Fruit fly (Drosophila melanogaster) whole organism, embryonic: ENCODE measurements around the gene GABA-B-R2.

Source experiments
- Ada2b ChIP-seq: fragments of 200-800 bp; sonication (Bioruptor generic); IDR thresholded peaks from 2 replicates; pipeline ENCODE4 v1.3.6; 2022; ENCODE audit warnings: missing biosample characterization, missing genetic modification characterization
- Blimp-1 ChIP-seq: fragments of 200-800 bp; sonication (Bioruptor generic); optimal IDR thresholded peaks from 3 replicates; lab custom pipeline; 2018; ENCODE audit warnings: missing biosample characterization, missing genetic modification characterization, mild to moderate bottlenecking, moderate library complexity, missing genetic modification reagents
- CG10979 ChIP-seq: fragments of 200-800 bp; sonication (Bioruptor generic); optimal IDR thresholded peaks from 2 replicates; lab custom pipeline; 2018; ENCODE audit warnings: missing biosample characterization, mild to moderate bottlenecking, missing genetic modification characterization, moderate library complexity
- CG11456 ChIP-seq: fragments of 200-800 bp; sonication (Bioruptor generic); IDR thresholded peaks from 3 replicates; pipeline ENCODE4 v1.3.6; 2022; ENCODE audit warnings: missing biosample characterization, missing genetic modification characterization
- CG13287 ChIP-seq: fragments of 200-800 bp; sonication (Bioruptor generic); IDR thresholded peaks from 2 replicates; pipeline ENCODE4 v1.3.6; 2022; ENCODE audit warnings: missing biosample characterization, missing genetic modification characterization; ENCODE audit not compliant: partially characterized antibody
- CG14441 ChIP-seq: fragments of 200-800 bp; sonication (Bioruptor generic); IDR thresholded peaks from 2 replicates; pipeline ENCODE4 v1.3.6; 2022; ENCODE audit warnings: missing biosample characterization, missing genetic modification characterization
- CG1529 ChIP-seq: fragments of 200-800 bp; sonication (Bioruptor generic); optimal IDR thresholded peaks from 3 replicates; lab custom pipeline; 2018; ENCODE audit warnings: missing biosample characterization, missing genetic modification characterization
- CG17359 ChIP-seq: fragments of 200-800 bp; sonication (Bioruptor generic); optimal IDR thresholded peaks from 3 replicates; lab custom pipeline; 2018; ENCODE audit warnings: missing biosample characterization, mild to moderate bottlenecking, missing genetic modification characterization, moderate library complexity
- CG17568 ChIP-seq: fragments of 200-800 bp; sonication (Bioruptor generic); optimal IDR thresholded peaks from 2 replicates; lab custom pipeline; 2018; ENCODE audit warnings: missing biosample characterization, mild to moderate bottlenecking, missing genetic modification characterization, moderate library complexity
- CG17829 ChIP-seq: fragments of 200-800 bp; optimal IDR thresholded peaks from 2 replicates; lab custom pipeline; 2019; ENCODE audit warnings: missing biosample characterization, mild to moderate bottlenecking, missing genetic modification characterization, moderate library complexity
- CG18599 ChIP-seq: fragments of 200-800 bp; sonication (Bioruptor generic); optimal IDR thresholded peaks from 3 replicates; lab custom pipeline; 2017; ENCODE audit warnings: missing biosample characterization, missing genetic modification characterization, mild to moderate bottlenecking, moderate library complexity, missing genetic modification reagents
- CG30020 ChIP-seq: fragments of 200-800 bp; optimal IDR thresholded peaks from 2 replicates; lab custom pipeline; 2019; ENCODE audit warnings: missing biosample characterization, mild to moderate bottlenecking, missing genetic modification characterization, moderate library complexity
- CG31441 ChIP-seq: fragments of 200-800 bp; sonication (Bioruptor generic); IDR thresholded peaks from 2 replicates; pipeline ENCODE4 v1.3.6; 2022; ENCODE audit warnings: missing biosample characterization, missing genetic modification characterization
- CG4854 ChIP-seq: fragments of 200-800 bp; sonication (Bioruptor generic); optimal IDR thresholded peaks from 2 replicates; lab custom pipeline; 2016; ENCODE audit warnings: missing biosample characterization, missing genetic modification characterization, inconsistent platforms
- CG6854 ChIP-seq: fragments of 200-800 bp; sonication (Bioruptor generic); optimal IDR thresholded peaks from 3 replicates; lab custom pipeline; 2017; ENCODE audit warnings: missing biosample characterization, mild to moderate bottlenecking, missing genetic modification characterization
- CG9727 ChIP-seq: fragments of 200-800 bp; sonication (Bioruptor generic); optimal IDR thresholded peaks from 3 replicates; lab custom pipeline; 2017; ENCODE audit warnings: missing biosample characterization, mild to moderate bottlenecking, missing genetic modification characterization
- CTCF ChIP-seq: fragments of 200-800 bp; sonication (Bioruptor generic); optimal IDR thresholded peaks from 2 replicates; lab custom pipeline; 2017; ENCODE audit warnings: missing biosample characterization, mild to moderate bottlenecking, missing genetic modification characterization, moderate library complexity
- D19B ChIP-seq: fragments of 200-800 bp; sonication (Bioruptor generic); optimal IDR thresholded peaks from 2 replicates; lab custom pipeline; 2017; ENCODE audit warnings: missing biosample characterization, mild to moderate bottlenecking, missing genetic modification characterization
- Dfd ChIP-seq, 2 experiments: fragments of >200 bp; optimal IDR thresholded peaks; 2 replicates each; lab custom pipeline; 2017; ENCODE audit warnings: missing biosample characterization in 2 of 2, missing genetic modification characterization in 2 of 2
- Dp ChIP-seq: fragments of 200-800 bp; sonication (Bioruptor generic); optimal IDR thresholded peaks from 2 replicates; lab custom pipeline; 2018; ENCODE audit warnings: missing biosample characterization, mild to moderate bottlenecking, missing genetic modification characterization, moderate library complexity
- E2f2 ChIP-seq: fragments of 200-800 bp; sonication (Bioruptor generic); IDR thresholded peaks from 2 replicates; pipeline ENCODE4 v1.3.6; 2022; ENCODE audit warnings: missing biosample characterization, missing genetic modification characterization
- Eip74EF ChIP-seq, 2 experiments: fragments of 200-800 bp in 1 of 2; fragments of >200 bp in 1 of 2; sonication (Bioruptor generic) in 1 of 2; optimal IDR thresholded peaks; 2 replicates each; lab custom pipeline; 2017 to 2019; ENCODE audit warnings: missing biosample characterization in 2 of 2, missing genetic modification characterization in 2 of 2, mild to moderate bottlenecking in 1 of 2, moderate library complexity in 1 of 2
- Fer1 ChIP-seq: fragments of 200-800 bp; sonication (Bioruptor generic); optimal IDR thresholded peaks from 2 replicates; lab custom pipeline; 2017; ENCODE audit warnings: missing biosample characterization, mild to moderate bottlenecking, missing genetic modification characterization
- Hand ChIP-seq: fragments of 200-800 bp; sonication (Bioruptor generic); optimal IDR thresholded peaks from 2 replicates; lab custom pipeline; 2017; ENCODE audit warnings: mild to moderate bottlenecking, missing biosample characterization, missing genetic modification reagents, missing genetic modification characterization
- Lhr ChIP-seq: fragments of 200-800 bp; sonication (Bioruptor generic); optimal IDR thresholded peaks from 3 replicates; lab custom pipeline; 2017; ENCODE audit warnings: mild to moderate bottlenecking, missing biosample characterization, missing genetic modification reagents, missing genetic modification characterization
- Mad ChIP-seq: fragments of 200-800 bp; sonication (Bioruptor generic); optimal IDR thresholded peaks from 2 replicates; lab custom pipeline; 2016; ENCODE audit warnings: missing biosample characterization, missing genetic modification characterization
- Nf-YA ChIP-seq: fragments of 200-800 bp; sonication (Bioruptor generic); IDR thresholded peaks from 2 replicates; pipeline ENCODE4 v1.3.6; 2022; ENCODE audit warnings: missing biosample characterization, missing genetic modification characterization
- Ptx1 ChIP-seq: fragments of 200-800 bp; sonication (Bioruptor generic); IDR thresholded peaks from 2 replicates; pipeline ENCODE4 v1.3.6; 2022; ENCODE audit warnings: missing biosample characterization, missing genetic modification characterization
- Sox102F ChIP-seq: fragments of 200-800 bp; sonication (Bioruptor generic); optimal IDR thresholded peaks from 2 replicates; lab custom pipeline; 2018; ENCODE audit warnings: missing biosample characterization, mild to moderate bottlenecking, missing genetic modification characterization, moderate library complexity
- ash1 ChIP-seq: fragments of 200-800 bp; sonication (Bioruptor generic); optimal IDR thresholded peaks from 2 replicates; lab custom pipeline; 2018; ENCODE audit warnings: missing biosample characterization, mild to moderate bottlenecking, missing genetic modification characterization
- bbx ChIP-seq: fragments of 200-800 bp; sonication (Bioruptor generic); IDR thresholded peaks from 2 replicates; pipeline ENCODE4 v1.3.6; 2022; ENCODE audit warnings: missing biosample characterization, missing genetic modification characterization; ENCODE audit not compliant: partially characterized antibody
- bigmax ChIP-seq: fragments of 200-800 bp; sonication (Bioruptor generic); optimal IDR thresholded peaks from 2 replicates; lab custom pipeline; 2018; ENCODE audit warnings: missing biosample characterization, mild to moderate bottlenecking, missing genetic modification characterization
- ci ChIP-seq: fragments of 200-800 bp; sonication (Bioruptor generic); IDR thresholded peaks from 3 replicates; pipeline ENCODE4 v1.3.6; 2022; ENCODE audit warnings: missing biosample characterization, missing genetic modification characterization
- fu2 ChIP-seq: fragments of 200-800 bp; sonication (Bioruptor generic); optimal IDR thresholded peaks from 2 replicates; lab custom pipeline; 2016; ENCODE audit warnings: missing biosample characterization, missing genetic modification characterization
- gcm2 ChIP-seq: fragments of 200-800 bp; sonication (Bioruptor generic); optimal IDR thresholded peaks from 2 replicates; lab custom pipeline; 2016; ENCODE audit warnings: missing biosample characterization, missing genetic modification characterization
- hbn ChIP-seq: fragments of 200-800 bp; sonication (Bioruptor generic); IDR thresholded peaks from 2 replicates; pipeline ENCODE4 v1.3.6; 2022; ENCODE audit warnings: missing biosample characterization, missing genetic modification characterization; ENCODE audit not compliant: partially characterized antibody
- her ChIP-seq: fragments of 200-800 bp; sonication (Bioruptor generic); optimal IDR thresholded peaks from 2 replicates; lab custom pipeline; 2016; ENCODE audit warnings: missing biosample characterization, missing genetic modification characterization
- hkb ChIP-seq, 2 experiments: fragments of 200-800 bp in 1 of 2; fragments of >200 bp in 1 of 2; sonication (Bioruptor generic) in 1 of 2; IDR thresholded peaks in 1 of 2; optimal IDR thresholded peaks in 1 of 2; 2 replicates each; pipeline versions ENCODE4 v1.3.6 to Lab custom; 2017 to 2022; ENCODE audit warnings: missing biosample characterization in 1 of 2, missing genetic modification characterization in 1 of 2
- ind ChIP-seq: fragments of 200-800 bp; sonication (Bioruptor generic); optimal IDR thresholded peaks from 3 replicates; lab custom pipeline; 2016; ENCODE audit warnings: missing biosample characterization, missing genetic modification characterization
- inv ChIP-seq: fragments of 200-800 bp; sonication (Bioruptor generic); IDR thresholded peaks from 2 replicates; pipeline ENCODE4 v1.3.6; 2022; ENCODE audit warnings: missing biosample characterization, missing genetic modification characterization; ENCODE audit not compliant: partially characterized antibody
- mirr ChIP-seq: fragments of 200-800 bp; sonication (Bioruptor generic); optimal IDR thresholded peaks from 3 replicates; lab custom pipeline; 2018; ENCODE audit warnings: missing biosample characterization, mild to moderate bottlenecking, missing genetic modification characterization
- otp ChIP-seq: fragments of 200-800 bp; sonication (Bioruptor generic); IDR thresholded peaks from 3 replicates; pipeline ENCODE4, ENCODE4 v1.3.6; 2022; ENCODE audit warnings: missing biosample characterization, missing genetic modification characterization
- pfk ChIP-seq: fragments of 200-800 bp; sonication (Bioruptor generic); optimal IDR thresholded peaks from 2 replicates; lab custom pipeline; 2018; ENCODE audit warnings: missing biosample characterization, mild to moderate bottlenecking, missing genetic modification characterization, moderate library complexity
- pnt ChIP-seq: fragments of 200-800 bp; sonication (Bioruptor generic); optimal IDR thresholded peaks from 3 replicates; lab custom pipeline; 2016; ENCODE audit warnings: missing biosample characterization, missing genetic modification characterization
- prd ChIP-seq, 3 experiments: fragments of >200 bp in 2 of 3; fragments of 200-800 bp in 1 of 3; sonication (Bioruptor generic) in 1 of 3; optimal IDR thresholded peaks in 2 of 3; IDR thresholded peaks in 1 of 3; 2 replicates in 2 of 3; 3 replicates in 1 of 3; pipeline versions ENCODE4 v1.3.6 to Lab custom; 2017 to 2022; ENCODE audit warnings: missing biosample characterization in 1 of 3, missing genetic modification characterization in 1 of 3
- pros ChIP-seq: fragments of 200-800 bp; sonication (Bioruptor generic); optimal IDR thresholded peaks from 3 replicates; lab custom pipeline; 2019; ENCODE audit warnings: missing biosample characterization, mild to moderate bottlenecking, missing genetic modification characterization, moderate library complexity
- sens ChIP-seq: fragments of 200-800 bp; sonication (Bioruptor generic); peaks from one replicate; lab custom pipeline; 2016; ENCODE audit warnings: missing biosample characterization, missing genetic modification characterization
- sr ChIP-seq: fragments of 200-800 bp; sonication (Bioruptor generic); IDR thresholded peaks from 3 replicates; pipeline ENCODE4 v1.3.6; 2022; ENCODE audit warnings: missing biosample characterization, missing genetic modification characterization
- sug ChIP-seq: fragments of 200-800 bp; optimal IDR thresholded peaks from 2 replicates; lab custom pipeline; 2019; ENCODE audit warnings: missing biosample characterization, mild to moderate bottlenecking, missing genetic modification characterization, moderate library complexity
- wor ChIP-seq: fragments of 200-800 bp; sonication (Bioruptor generic); IDR thresholded peaks from 2 replicates; pipeline ENCODE4 v1.3.6; 2022; ENCODE audit warnings: missing biosample characterization, missing genetic modification characterization

Gene GABA-B-R2

dm6 chr3R:21732901-21733300, 42.7 kb downstream of the GABA-B-R2 start (continued):
- TF ChIP-seq Nf-YA (GFP tag; lab: Robert Waterston, UW) (no peak), Blimp-1 (GFP tag; lab: Kevin White, UChicago) (peak; percentile 62), bigmax (no peak), CG31441 (0 out of 2 replicates have a peak, but pooled peaks have one; percentile 17), Dfd (GFP tag; optimal IDR thresholded peaks at IDR 0.05; lab: Kevin White, UChicago) (no peak), Lhr (GFP tag; lab: Kevin White, UChicago) (no peak), sug (tag; lab: Kevin White, UChicago) (no peak), pfk (GFP tag; lab: Kevin White, UChicago) (no peak), wor (GFP tag; lab: Robert Waterston, UW) (peak; percentile 34; the same call in 1 of the 2 replicates), CG30020 (tag; lab: Kevin White, UChicago) (no peak), sr (GFP tag; lab: Robert Waterston, UW) (no peak), Ada2b (no peak), Hand (no peak), bbx (GFP tag; lab: Robert Waterston, UW) (no peak), CG1529 (GFP tag; lab: Kevin White, UChicago) (no peak), ind (GFP tag; lab: Kevin White, UChicago) (no peak), otp (GFP tag; lab: Robert Waterston, UW) (no peak), Sox102F (GFP tag; lab: Kevin White, UChicago) (peak; percentile 35), CG13287 (GFP tag; lab: Robert Waterston, UW) (no peak), sens (GFP tag; lab: Kevin White, UChicago) (peak; percentile 69), CG17568 (GFP tag; lab: Kevin White, UChicago) (no peak), CG18599 (no peak), Fer1 (GFP tag; lab: Kevin White, UChicago) (no peak), pros (GFP tag; lab: Kevin White, UChicago) (no peak), CG4854 (GFP tag; lab: Kevin White, UChicago) (no peak), Ptx1 (no peak), ash1 (GFP tag; lab: Kevin White, UChicago) (no peak), CG6854 (GFP tag; lab: Kevin White, UChicago) (no peak), Dp (no peak), fu2 (no peak), Eip74EF (GFP tag; optimal IDR thresholded peaks at IDR 0.05; lab: Kevin White, UChicago) (no peak), CG17829 (no peak), Mad (GFP tag; lab: Kevin White, UChicago) (no peak), CTCF (GFP tag; lab: Kevin White, UChicago) (no peak), CG17359 (tag; lab: Kevin White, UChicago) (no peak), ci (GFP tag; lab: Robert Waterston, UW) (peak; percentile 53; the same call in 1 of the 3 replicates), gcm2 (GFP tag; lab: Kevin White, UChicago) (no peak), hkb (optimal IDR thresholded peaks at IDR 0.05; lab: Kevin White, UChicago) (no peak), hkb (GFP tag; IDR thresholded peaks at IDR 0.05; lab: Robert Waterston, UW) (0 out of 2 replicates have a peak, but pooled peaks have one; percentile 16), CG10979 (tag; lab: Kevin White, UChicago) (peak; percentile 44), CG11456 (0 out of 3 replicates have a peak, but pooled peaks have one; percentile 15), mirr (GFP tag; lab: Kevin White, UChicago) (no peak), hbn (GFP tag; lab: Robert Waterston, UW) (no peak), CG9727 (no peak), CG14441 (no peak), E2f2 (GFP tag; lab: Robert Waterston, UW) (no peak), prd (optimal IDR thresholded peaks at IDR 0.05; lab: Kevin White, UChicago) (no peak), prd (GFP tag; IDR thresholded peaks at IDR 0.05; lab: Robert Waterston, UW) (peak; percentile 63; the same call in 2 of the 3 replicates), D19B (GFP tag; lab: Kevin White, UChicago) (no peak), pnt (GFP tag; lab: Kevin White, UChicago) (no peak), inv (no peak), her (GFP tag; lab: Kevin White, UChicago) (no peak)
